Worm (Caenorhabditis elegans): ENCODE results near the gene cogc-2.

DNA sequence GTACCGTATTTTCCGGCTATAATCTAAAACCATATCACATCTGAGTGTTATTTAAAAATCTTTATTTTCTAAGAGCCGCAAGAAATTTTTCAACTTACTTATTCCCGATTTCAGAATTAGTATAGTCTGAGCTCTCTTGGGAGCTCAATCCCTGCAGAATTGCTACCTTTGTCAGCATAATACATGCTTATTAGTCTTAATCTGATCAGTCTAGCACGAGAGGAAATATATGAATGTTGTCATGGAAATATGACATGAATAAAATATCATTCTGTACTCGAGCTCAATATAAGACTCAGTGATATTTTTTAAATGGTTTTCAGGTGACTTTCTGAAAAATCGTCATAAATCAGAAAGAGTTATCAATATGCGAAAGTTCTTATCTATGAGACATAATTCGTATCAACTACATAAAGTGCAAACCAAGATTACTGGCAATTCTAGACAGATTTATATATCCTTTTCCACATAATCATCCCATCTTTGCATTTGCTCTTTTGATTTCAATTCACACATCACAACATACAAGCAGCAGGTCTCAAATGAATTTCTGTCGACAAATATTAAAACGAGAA is 6.1 kb upstream of the cogc-2 start:
- TF ChIP-seq F13C5.2 (tag; optimal IDR thresholded peaks at IDR 0.05) (no peak), B0310.2 (tag; optimal IDR thresholded peaks at IDR 0.05) (no peak), ama-1 (optimal IDR thresholded peaks at IDR 0.05) (no peak), hnd-1 (tag; optimal IDR thresholded peaks at IDR 0.05) (no peak), ceh-13 (GFP tag; optimal IDR thresholded peaks at IDR 0.05) (no peak), pes-1 (GFP tag; IDR thresholded peaks at IDR 0.05) (no peak), tra-4 (tag; optimal IDR thresholded peaks at IDR 0.05) (no peak), tbx-11 (GFP tag; IDR thresholded peaks at IDR 0.05) (no peak)
